Fruit fly (Drosophila melanogaster) whole organism, wandering third instar larva: ENCODE results near the gene INPP5E.

Experiments used
- Abd-B ChIP-seq: fragments of >200 bp; optimal IDR thresholded peaks from 2 replicates; lab custom pipeline; 2017; ENCODE audit warnings: missing biosample characterization, missing genetic modification characterization
- CG9705 ChIP-seq: fragments of 200-800 bp; sonication (Bioruptor generic); optimal IDR thresholded peaks from 2 replicates; lab custom pipeline; 2018; ENCODE audit warnings: missing biosample characterization, mild to moderate bottlenecking, missing genetic modification characterization
- CrebA ChIP-seq: fragments of 200-800 bp; sonication (Bioruptor generic); optimal IDR thresholded peaks from 2 replicates; lab custom pipeline; 2016; ENCODE audit warnings: missing biosample characterization, mild to moderate bottlenecking, missing genetic modification characterization, borderline replicate concordance
- Dfd ChIP-seq: fragments of >200 bp; optimal IDR thresholded peaks from 2 replicates; lab custom pipeline; 2017; ENCODE audit warnings: missing biosample characterization, missing genetic modification characterization
- Dif ChIP-seq: fragments of 200-275, 200-300 bp; sonication (Bioruptor generic); optimal IDR thresholded peaks from 2 replicates; lab custom pipeline; 2018; ENCODE audit warnings: missing biosample characterization, missing genetic modification characterization; ENCODE audit not compliant: partially characterized antibody
- GATAd ChIP-seq: sonication (Bioruptor generic); optimal IDR thresholded peaks from 2 replicates; lab custom pipeline; 2016; ENCODE audit warnings: missing biosample characterization, missing genetic modification characterization
- HLH106 ChIP-seq: fragments of 200-800 bp; optimal IDR thresholded peaks from 3 replicates; lab custom pipeline; 2019; ENCODE audit warnings: missing biosample characterization, mild to moderate bottlenecking, missing genetic modification characterization, moderate library complexity
- Hnf4 ChIP-seq: fragments of 200-800 bp; sonication (Bioruptor generic); optimal IDR thresholded peaks from 2 replicates; lab custom pipeline; 2016; ENCODE audit warnings: missing biosample characterization, mild to moderate bottlenecking, missing genetic modification characterization
- Hr78 ChIP-seq: fragments of >200 bp; optimal IDR thresholded peaks from 2 replicates; lab custom pipeline; 2017; ENCODE audit warnings: missing biosample characterization, missing genetic modification characterization
- Mio ChIP-seq: sonication (Bioruptor generic); optimal IDR thresholded peaks from 2 replicates; lab custom pipeline; 2016; ENCODE audit warnings: missing biosample characterization, missing genetic modification characterization
- Myc ChIP-seq: fragments of >200 bp; optimal IDR thresholded peaks from 2 replicates; lab custom pipeline; 2017
- N ChIP-seq: fragments of >200 bp; optimal IDR thresholded peaks from 2 replicates; lab custom pipeline; 2018; ENCODE audit warnings: missing biosample characterization, missing external identifiers, missing genetic modification characterization
- OdsH ChIP-seq: fragments of 200-800 bp; sonication (Bioruptor generic); optimal IDR thresholded peaks from 2 replicates; lab custom pipeline; 2016; ENCODE audit warnings: missing biosample characterization, mild to moderate bottlenecking, missing genetic modification characterization
- Sp1 ChIP-seq: fragments of 200-800 bp; sonication (Bioruptor generic); optimal IDR thresholded peaks from 3 replicates; lab custom pipeline; 2019; ENCODE audit warnings: missing biosample characterization, mild to moderate bottlenecking, missing genetic modification characterization, moderate library complexity
- br ChIP-seq: fragments of 200-800 bp; sonication (Bioruptor generic); optimal IDR thresholded peaks from 2 replicates; lab custom pipeline; 2016; ENCODE audit warnings: missing biosample characterization, missing genetic modification characterization
- brk ChIP-seq: fragments of 200-800 bp; sonication (Bioruptor generic); optimal IDR thresholded peaks from 2 replicates; lab custom pipeline; 2016; ENCODE audit warnings: missing biosample characterization, mild to moderate bottlenecking, missing genetic modification characterization
- dl ChIP-seq, 2 experiments: fragments of 175-275, 200-275 bp in 1 of 2; fragments of 200-275 bp in 1 of 2; sonication (Bioruptor generic); optimal IDR thresholded peaks; lab custom pipeline; 2018; ENCODE audit warnings: mild to moderate bottlenecking in 2 of 2, missing biosample characterization in 2 of 2, missing genetic modification characterization in 2 of 2, moderate library complexity in 2 of 2; ENCODE audit not compliant: partially characterized antibody in 2 of 2, insufficient read depth in 1 of 2
- ey ChIP-seq: fragments of 200-800 bp; sonication (Bioruptor generic); optimal IDR thresholded peaks from 2 replicates; lab custom pipeline; 2016; ENCODE audit warnings: missing biosample characterization, missing genetic modification characterization
- foxo ChIP-seq, 2 experiments: fragments of 200-800 bp; sonication (Bioruptor generic); optimal IDR thresholded peaks; 2 replicates in 1 of 2; 3 replicates in 1 of 2; lab custom pipeline; 2016 to 2017; ENCODE audit warnings: missing biosample characterization in 2 of 2, missing genetic modification characterization in 2 of 2
- fru ChIP-seq: fragments of 200-800 bp; sonication (Bioruptor generic); optimal IDR thresholded peaks from 3 replicates; lab custom pipeline; 2016; ENCODE audit warnings: missing biosample characterization, mild to moderate bottlenecking, missing genetic modification characterization
- h ChIP-seq: fragments of 200-800 bp; sonication (Bioruptor generic); optimal IDR thresholded peaks from 3 replicates; lab custom pipeline; 2016; ENCODE audit warnings: missing biosample characterization, mild to moderate bottlenecking, missing genetic modification characterization
- jim ChIP-seq: fragments of 175-275, 200-325 bp; sonication (Bioruptor generic); optimal IDR thresholded peaks from 2 replicates; lab custom pipeline; 2016; ENCODE audit warnings: missing biosample characterization, mild to moderate bottlenecking, missing genetic modification characterization
- lola ChIP-seq: fragments of >200 bp; optimal IDR thresholded peaks from 2 replicates; lab custom pipeline; 2017; ENCODE audit warnings: missing biosample characterization, missing genetic modification characterization
- pan ChIP-seq: fragments of >200 bp; optimal IDR thresholded peaks from 2 replicates; lab custom pipeline; 2017
- rgr ChIP-seq: fragments of 200-800 bp; sonication (Bioruptor generic); optimal IDR thresholded peaks from 3 replicates; lab custom pipeline; 2016; ENCODE audit warnings: missing biosample characterization, mild to moderate bottlenecking, missing genetic modification characterization
- sage ChIP-seq: fragments of 200-800 bp; sonication (Bioruptor generic); optimal IDR thresholded peaks from 2 replicates; lab custom pipeline; 2016; ENCODE audit warnings: missing biosample characterization, mild to moderate bottlenecking, missing genetic modification characterization
- sv ChIP-seq: fragments of 200-800 bp; sonication (Bioruptor generic); optimal IDR thresholded peaks from 3 replicates; lab custom pipeline; 2016; ENCODE audit warnings: missing biosample characterization, missing genetic modification characterization
- usp ChIP-seq: fragments of >200 bp; optimal IDR thresholded peaks from 2 replicates; lab custom pipeline; 2017; ENCODE audit warnings: missing biosample characterization, missing genetic modification characterization
- woc ChIP-seq: sonication (Bioruptor generic); optimal IDR thresholded peaks from 2 replicates; lab custom pipeline; 2016; ENCODE audit warnings: missing biosample characterization, mild to moderate bottlenecking, missing genetic modification characterization

INPP5E gene

dm6 chr3L:12290556-12290955 lies 13.1 kb downstream of the INPP5E start:
- TF ChIP-seq Hnf4 (GFP tag; lab: Kevin White, UChicago) (no peak), GATAd (no peak)

- no peak for TF ChIP-seq sage (GFP tag; lab: Kevin White, UChicago)
- TF ChIP-seq GATAd, result no peak
- no peak for TF ChIP-seq ey (GFP tag; lab: Kevin White, UChicago)
- no peak for TF ChIP-seq usp
- no peak for TF ChIP-seq Dif (GFP tag; lab: Kevin White, UChicago)
- TF ChIP-seq Mio (GFP tag; lab: Kevin White, UChicago), result no peak
- no peak for TF ChIP-seq sv (GFP tag; lab: Kevin White, UChicago)
- no peak for TF ChIP-seq h (GFP tag; lab: Kevin White, UChicago)
- no peak for TF ChIP-seq Abd-B (GFP tag; lab: Kevin White, UChicago)
- TF ChIP-seq woc (GFP tag; lab: Kevin White, UChicago), result no peak
- no peak for TF ChIP-seq HLH106
- no peak for TF ChIP-seq CrebA
- TF ChIP-seq rgr, result no peak
- TF ChIP-seq br (GFP tag; lab: Kevin White, UChicago), result no peak
- no peak for TF ChIP-seq pan (lab: Kevin White, UChicago)
- TF ChIP-seq Dfd (GFP tag; lab: Kevin White, UChicago), result no peak
- no peak for TF ChIP-seq OdsH
These were observed 17.1 kb downstream of the INPP5E start for dm6 chr3L:12294602-12295001.

DNA sequence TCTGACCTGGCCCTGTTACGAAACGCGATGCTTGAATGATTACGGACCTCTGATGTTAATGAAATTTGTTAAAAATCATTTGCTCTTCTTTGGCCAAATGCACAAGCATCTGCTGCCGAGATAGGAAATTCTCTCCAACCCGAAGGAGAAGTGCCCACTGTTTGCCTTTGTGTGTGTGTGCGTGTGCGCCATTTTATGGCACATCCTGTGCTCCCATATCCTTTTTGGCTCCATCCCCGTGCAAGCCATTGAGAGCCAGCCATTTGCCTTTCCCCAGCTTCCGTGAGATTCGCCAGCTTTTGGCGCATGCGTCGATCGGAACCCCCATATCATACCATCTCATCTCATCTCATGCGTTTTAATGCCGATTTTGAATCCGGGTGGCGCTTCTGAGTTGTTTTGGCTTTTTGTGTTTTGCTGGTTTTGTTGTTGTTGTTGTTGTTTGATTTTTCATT lies 18.6 kb downstream of the INPP5E start, which contains the start of gene CG4328:
TSS of gene CG4328 (minus strand) at position 51 of the 455 bp plus-strand sequence.
- TF ChIP-seq Sp1 (no peak), lola (GFP tag; lab: Kevin White, UChicago) (no peak), Mio (GFP tag; lab: Kevin White, UChicago) (no peak), foxo (GFP tag; optimal IDR thresholded peaks at IDR 0.05; lab: Kevin White, UChicago) (no peak), rgr (no peak), sv (GFP tag; lab: Kevin White, UChicago) (no peak), brk (no peak)
- TF ChIP-seq, all 38 proteins: peak for 0

dm6 chr3L:12298092-12298491 lies 20.6 kb downstream of the INPP5E start:
- no peak for TF ChIP-seq CG9705

DNA sequence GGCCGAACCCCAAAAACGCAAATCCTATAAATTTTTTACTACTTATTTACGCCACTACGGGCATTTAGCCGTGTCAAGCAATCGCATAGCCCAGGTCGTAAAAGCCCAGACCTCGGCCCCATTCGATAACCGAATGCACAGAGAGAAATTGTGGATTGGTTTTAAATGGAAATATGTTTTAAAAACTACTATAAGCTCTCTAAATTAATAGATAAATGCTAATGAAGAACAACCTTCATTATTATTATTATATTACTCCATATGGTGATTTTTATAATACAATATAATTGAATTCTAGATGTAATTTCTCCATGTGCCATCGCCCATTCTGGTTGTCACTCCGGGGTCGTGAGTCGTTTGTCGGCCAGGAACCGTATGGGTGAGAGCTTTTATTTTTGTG lies 28.4 kb downstream of the INPP5E start:
- TF ChIP-seq jim (GFP tag; lab: Kevin White, UChicago) (no peak), h (GFP tag; lab: Kevin White, UChicago) (no peak), Hnf4 (GFP tag; lab: Kevin White, UChicago) (no peak), sage (GFP tag; lab: Kevin White, UChicago) (no peak)

DNA sequence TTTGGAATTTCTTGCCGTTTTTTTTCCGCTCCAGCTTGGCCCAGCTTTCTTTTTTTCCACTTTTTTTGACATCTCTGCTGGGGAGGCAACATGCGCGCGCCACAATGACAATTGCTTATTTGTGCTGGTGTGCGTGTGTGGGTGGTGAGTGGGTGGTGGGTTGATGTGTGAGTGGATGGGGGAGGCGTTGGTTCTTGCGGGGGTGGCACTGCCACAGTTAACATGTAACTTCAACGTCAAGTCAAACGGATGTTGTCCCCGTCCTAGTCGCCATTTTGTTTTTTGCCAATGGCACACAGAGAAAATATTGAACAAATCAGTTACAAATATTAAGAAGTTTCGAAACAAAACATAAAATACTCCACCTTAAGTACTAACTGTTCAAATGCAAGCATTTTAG lies 33.0 kb downstream of the INPP5E start, which contains the start of gene CG44355:
TSS of gene CG44355 (plus strand) at position 301 of the 400 bp plus-strand sequence.
- TF ChIP-seq h (GFP tag; lab: Kevin White, UChicago), result no peak
- no peak for TF ChIP-seq N (GFP tag; lab: Kevin White, UChicago)
- no peak for TF ChIP-seq Dif (GFP tag; lab: Kevin White, UChicago)
- TF ChIP-seq OdsH, result no peak
- TF ChIP-seq brk, result no peak

DNA sequence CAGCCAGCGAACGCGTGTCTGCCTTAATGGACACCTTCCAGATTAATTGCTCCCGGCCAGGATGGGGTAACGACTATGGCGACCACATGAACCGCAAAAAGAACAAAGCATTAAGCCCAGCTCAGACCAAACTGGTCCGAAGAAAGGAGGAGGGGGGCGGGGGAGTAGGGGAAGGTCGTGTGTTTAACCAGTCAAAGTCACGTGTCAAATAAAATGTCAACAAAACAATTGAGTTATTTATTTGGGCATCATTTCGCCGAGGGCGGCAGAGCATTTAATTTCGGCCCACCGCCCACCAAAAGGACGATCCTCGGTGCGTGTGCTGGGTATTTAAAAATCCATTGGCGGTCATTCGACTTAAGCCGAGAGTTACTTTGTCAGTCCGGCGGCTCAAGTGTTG lies 35.8 kb downstream of the INPP5E start:
- TF ChIP-seq Sp1, result no peak

- TF ChIP-seq jim (GFP tag; lab: Kevin White, UChicago) (no peak), fru (GFP tag; lab: Kevin White, UChicago) (no peak), dl (GFP tag; optimal IDR thresholded peaks at IDR 0.05; lab: Kevin White, UChicago; ENCODE audit: insufficient read depth in 1 of 2, partially characterized antibody in 2 of 2) (no peak), Myc (lab: Kevin White, UChicago) (no peak), Hr78 (GFP tag; lab: Kevin White, UChicago) (no peak), GATAd (no peak)
These were observed 42.3 kb downstream of the INPP5E start for dm6 chr3L:12319782-12320181.
